5 fruit fly cellular contexts compared by ENCODE assay signal in the genomic region with DNA sequence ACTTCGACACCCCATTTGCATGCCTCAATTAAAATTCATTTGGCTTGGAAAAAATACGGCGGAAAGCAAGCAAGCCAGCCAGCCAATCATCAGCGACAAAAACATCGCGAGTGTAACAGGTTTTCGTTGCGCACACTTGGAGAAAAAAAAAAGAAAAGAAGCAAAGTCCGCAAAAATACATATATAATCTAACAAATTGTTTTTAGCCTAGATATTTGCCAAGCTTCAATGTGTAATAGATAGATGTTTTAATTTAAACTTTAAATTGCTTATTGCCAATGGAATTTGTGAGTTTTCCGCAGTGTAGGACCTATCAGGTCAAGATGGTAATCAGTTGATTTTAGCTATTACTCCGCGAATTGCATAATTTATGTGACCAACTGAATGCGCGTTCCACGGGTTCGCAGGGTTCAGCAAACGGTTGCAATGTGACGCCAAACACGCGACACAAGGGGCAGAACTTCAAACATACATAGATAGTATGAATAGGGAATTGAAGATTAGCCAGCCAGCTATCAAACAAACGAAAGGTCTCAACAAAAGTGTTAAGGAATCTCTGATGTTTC.
TF ChIP-seq lines count a peak whose summit lies in the region.

No protein-coding gene starts in this region.

TF ChIP-seq in whole organism, adult, 20 proteins besides CTCF, POLR2A, EP300 and RAD21 (continued from another document):
- TF ChIP-seq CG14711 (tag; optimal IDR thresholded peaks at IDR 0.05; lab: Kevin White, UChicago) (peak; percentile 89), cic (GFP tag; optimal IDR thresholded peaks at IDR 0.05; lab: Kevin White, UChicago) (no peak), CG1620 (GFP tag; optimal IDR thresholded peaks at IDR 0.05; lab: Kevin White, UChicago) (peak; percentile 80), Mnt (GFP tag; optimal IDR thresholded peaks at IDR 0.05; lab: Kevin White, UChicago) (peak; percentile 68)

TF ChIP-seq in whole organism, embryonic, 481 proteins besides CTCF, POLR2A, EP300 and RAD21 (continued from another document and continues in another):
- TF ChIP-seq cad (GFP tag; optimal IDR thresholded peaks at IDR 0.05; lab: Kevin White, UChicago) (no peak), CG18619 (GFP tag; optimal IDR thresholded peaks at IDR 0.05; lab: Kevin White, UChicago) (peak; percentile 62), CG6254 (GFP tag; optimal IDR thresholded peaks at IDR 0.05; lab: Kevin White, UChicago) (peak; percentile 51), CG3407 (GFP tag; optimal IDR thresholded peaks at IDR 0.05; lab: Kevin White, UChicago) (peak; percentile 49), H15 (GFP tag; IDR thresholded peaks at IDR 0.05; lab: Robert Waterston, UW) (peak; percentile 90), crol (GFP tag; IDR thresholded peaks at IDR 0.05; lab: Robert Waterston, UW) (0 out of 2 replicates have a peak, but pooled peaks have one; percentile 16), CG3847 (GFP tag; IDR thresholded peaks at IDR 0.05; lab: Robert Waterston, UW) (peak; percentile 93), CG3726 (GFP tag; IDR thresholded peaks at IDR 0.05; lab: Robert Waterston, UW) (peak; percentile 92), MBD-R2 (GFP tag; IDR thresholded peaks at IDR 0.05; lab: Robert Waterston, UW) (peak; percentile 80), pan (optimal IDR thresholded peaks at IDR 0.05; lab: Kevin White, UChicago) (no peak), pan (GFP tag; optimal IDR thresholded peaks at IDR 0.05 in 1 of 2, IDR thresholded peaks at IDR 0.05 in 1 of 2) (peak in 1 of 2 experiments; percentile 95), zfh1 (GFP tag; IDR thresholded peaks at IDR 0.05; lab: Robert Waterston, UW) (peak; percentile 90), CG8388 (GFP tag; optimal IDR thresholded peaks at IDR 0.05; lab: Kevin White, UChicago) (peak; percentile 76), caup (GFP tag; optimal IDR thresholded peaks at IDR 0.05; lab: Kevin White, UChicago; ENCODE audit: severe bottlenecking) (peak; percentile 88), fd3F (GFP tag; optimal IDR thresholded peaks at IDR 0.05; lab: Kevin White, UChicago) (peak; percentile 91), CG15269 (tag; optimal IDR thresholded peaks at IDR 0.05; lab: Kevin White, UChicago) (peak; percentile 93), prd (optimal IDR thresholded peaks at IDR 0.05; lab: Kevin White, UChicago) (no peak), prd (GFP tag; IDR thresholded peaks at IDR 0.05; lab: Robert Waterston, UW) (peak; percentile 93), lab (GFP tag; optimal IDR thresholded peaks at IDR 0.05; lab: Kevin White, UChicago) (peak; percentile 93), CG14710 (tag; optimal IDR thresholded peaks at IDR 0.05; lab: Kevin White, UChicago) (peak; percentile 60), lbe (GFP tag; optimal IDR thresholded peaks at IDR 0.05; lab: Kevin White, UChicago) (peak; percentile 85), CG16813 (GFP tag; IDR thresholded peaks at IDR 0.05; lab: Robert Waterston, UW; ENCODE audit: partially characterized antibody) (no peak), CG10321 (GFP tag; IDR thresholded peaks at IDR 0.05; lab: Robert Waterston, UW) (peak; percentile 69), CG34376 (GFP tag; optimal IDR thresholded peaks at IDR 0.05; lab: Kevin White, UChicago) (no peak), gro (GFP tag; optimal IDR thresholded peaks at IDR 0.05; lab: Kevin White, UChicago) (peak; percentile 84), CG7987 (GFP tag; optimal IDR thresholded peaks at IDR 0.05; lab: Kevin White, UChicago) (peak; percentile 18), dmrt11E (tag; optimal IDR thresholded peaks at IDR 0.05; lab: Kevin White, UChicago) (peak; percentile 39), btn (GFP tag; optimal IDR thresholded peaks at IDR 0.05; lab: Kevin White, UChicago) (peak; percentile 75), en (GFP tag; optimal IDR thresholded peaks at IDR 0.05; lab: Kevin White, UChicago) (peak; percentile 81)

TF ChIP-seq in whole organism, prepupa, 60 proteins besides CTCF, POLR2A, EP300 and RAD21 (continued from another document and continues in another):
- TF ChIP-seq topi (GFP tag; optimal IDR thresholded peaks at IDR 0.05; lab: Kevin White, UChicago) (peak; percentile 97), esn (GFP tag; optimal IDR thresholded peaks at IDR 0.05; lab: Kevin White, UChicago) (peak; percentile 91), CG11762 (GFP tag; optimal IDR thresholded peaks at IDR 0.05; lab: Kevin White, UChicago; ENCODE audit: insufficient read depth) (peak; percentile 94), CG8119 (GFP tag; IDR thresholded peaks at IDR 0.05; lab: Robert Waterston, UW) (peak; percentile 92), CG6792 (GFP tag; optimal IDR thresholded peaks at IDR 0.05; lab: Kevin White, UChicago) (peak; percentile 90), Ets96B (tag; optimal IDR thresholded peaks at IDR 0.05; lab: Kevin White, UChicago) (peak; percentile 75), spab (GFP tag; optimal IDR thresholded peaks at IDR 0.05; lab: Kevin White, UChicago) (peak; percentile 77), vri (GFP tag; optimal IDR thresholded peaks at IDR 0.05; lab: Kevin White, UChicago) (peak; percentile 85), Smox (GFP tag; optimal IDR thresholded peaks at IDR 0.05; lab: Kevin White, UChicago) (peak; percentile 85), lz (GFP tag; optimal IDR thresholded peaks at IDR 0.05; lab: Kevin White, UChicago) (peak; percentile 90), CG31627 (GFP tag; optimal IDR thresholded peaks at IDR 0.05; lab: Kevin White, UChicago) (peak; percentile 94), CG6276 (GFP tag; optimal IDR thresholded peaks at IDR 0.05; lab: Kevin White, UChicago) (peak; percentile 88), CG4318 (GFP tag; optimal IDR thresholded peaks at IDR 0.05; lab: Kevin White, UChicago) (peak; percentile 83), pdm3 (GFP tag; optimal IDR thresholded peaks at IDR 0.05; lab: Kevin White, UChicago) (peak; percentile 95), cyc (GFP tag; optimal IDR thresholded peaks at IDR 0.05; lab: Kevin White, UChicago) (peak; percentile 97), ss (GFP tag; optimal IDR thresholded peaks at IDR 0.05; lab: Kevin White, UChicago) (peak; percentile 44 to 83), CG9139 (GFP tag; optimal IDR thresholded peaks at IDR 0.05; lab: Kevin White, UChicago) (peak; percentile 78), Lpt (GFP tag; optimal IDR thresholded peaks at IDR 0.05; lab: Kevin White, UChicago) (peak; percentile 88), Hr38 (GFP tag; optimal IDR thresholded peaks at IDR 0.05; lab: Kevin White, UChicago) (peak; percentile 29), CG3919 (GFP tag; optimal IDR thresholded peaks at IDR 0.05; lab: Kevin White, UChicago) (peak; percentile 96), Eip75B (GFP tag; optimal IDR thresholded peaks at IDR 0.05; lab: Kevin White, UChicago) (peak; percentile 90), CG10669 (GFP tag; optimal IDR thresholded peaks at IDR 0.05; lab: Kevin White, UChicago) (peak; percentile 91), fd59A (GFP tag; optimal IDR thresholded peaks at IDR 0.05; lab: Kevin White, UChicago) (peak; percentile 77), CG11902 (GFP tag; optimal IDR thresholded peaks at IDR 0.05; lab: Kevin White, UChicago) (peak; percentile 93), Sox15 (GFP tag; optimal IDR thresholded peaks at IDR 0.05; lab: Kevin White, UChicago) (peak; percentile 90), CG32006 (GFP tag; optimal IDR thresholded peaks at IDR 0.05; lab: Kevin White, UChicago) (peak; percentile 89), Blimp-1 (GFP tag; optimal IDR thresholded peaks at IDR 0.05; lab: Kevin White, UChicago) (peak; percentile 51), dsx (GFP tag; optimal IDR thresholded peaks at IDR 0.05; lab: Kevin White, UChicago; ENCODE audit: poor library complexity, severe bottlenecking) (peak; percentile 50), CG15336 (GFP tag; IDR thresholded peaks at IDR 0.05; lab: Robert Waterston, UW) (peak; percentile 93), CG34406 (GFP tag; optimal IDR thresholded peaks at IDR 0.05; lab: Kevin White, UChicago) (peak; percentile 92)

TF ChIP-seq in whole organism, pupa, 21 proteins besides CTCF, POLR2A, EP300 and RAD21 (continued from another document):
- peak; percentile 97 for TF ChIP-seq Ets98B (GFP tag; IDR thresholded peaks at IDR 0.05; lab: Robert Waterston, UW)
- peak; percentile 80 for TF ChIP-seq CG10348 (GFP tag; IDR thresholded peaks at IDR 0.05; lab: Robert Waterston, UW)

TF ChIP-seq in whole organism, wandering third instar larva, 38 proteins besides CTCF, POLR2A, EP300 and RAD21 (continued from another document):
- peak; percentile 92 for TF ChIP-seq ey (GFP tag; optimal IDR thresholded peaks at IDR 0.05; lab: Kevin White, UChicago)
- TF ChIP-seq CrebA (GFP tag; optimal IDR thresholded peaks at IDR 0.05; lab: Kevin White, UChicago; ENCODE audit: borderline replicate concordance), result peak; percentile 34
- peak; percentile 65 for TF ChIP-seq Mio (GFP tag; optimal IDR thresholded peaks at IDR 0.05; lab: Kevin White, UChicago)
- TF ChIP-seq sage (GFP tag; optimal IDR thresholded peaks at IDR 0.05; lab: Kevin White, UChicago), result peak; percentile 86
- TF ChIP-seq sv (GFP tag; optimal IDR thresholded peaks at IDR 0.05; lab: Kevin White, UChicago), result peak; percentile 75
- TF ChIP-seq Myc (optimal IDR thresholded peaks at IDR 0.05; lab: Kevin White, UChicago), result no peak
- peak; percentile 18 for TF ChIP-seq GATAd (GFP tag; optimal IDR thresholded peaks at IDR 0.05; lab: Kevin White, UChicago)
- peak; percentile 87 for TF ChIP-seq CG32264 (GFP tag; optimal IDR thresholded peaks at IDR 0.05; lab: Kevin White, UChicago)
- TF ChIP-seq Abd-B (GFP tag; optimal IDR thresholded peaks at IDR 0.05; lab: Kevin White, UChicago), result no peak
- no peak for TF ChIP-seq Vsx2 (GFP tag; optimal IDR thresholded peaks at IDR 0.05; lab: Kevin White, UChicago; ENCODE audit: partially characterized antibody)
- no peak for TF ChIP-seq dl (GFP tag; optimal IDR thresholded peaks at IDR 0.05; lab: Kevin White, UChicago; ENCODE audit: insufficient read depth in 1 of 2, partially characterized antibody in 2 of 2)
- TF ChIP-seq lola (GFP tag; optimal IDR thresholded peaks at IDR 0.05; lab: Kevin White, UChicago), result no peak
- peak; percentile 71 for TF ChIP-seq dsf (GFP tag; optimal IDR thresholded peaks at IDR 0.05; lab: Kevin White, UChicago; ENCODE audit: borderline replicate concordance)
- TF ChIP-seq Dfd (GFP tag; optimal IDR thresholded peaks at IDR 0.05; lab: Kevin White, UChicago), result no peak
- peak; percentile 91 for TF ChIP-seq Hnf4 (GFP tag; optimal IDR thresholded peaks at IDR 0.05; lab: Kevin White, UChicago)
- TF ChIP-seq dmrt93B (GFP tag; optimal IDR thresholded peaks at IDR 0.05; lab: Kevin White, UChicago), result peak; percentile 85
- no peak for TF ChIP-seq Hr83 (GFP tag; optimal IDR thresholded peaks at IDR 0.05; lab: Kevin White, UChicago; ENCODE audit: poor library complexity, severe bottlenecking)
